Worm (Caenorhabditis elegans) whole organism, L4 larva: ENCODE data around the gene R13A5.7.

Experiments
- F26F4.8 ChIP-seq: fragments of 200-800 bp; sonication (Bioruptor generic); conservative IDR thresholded peaks from 2 replicates; pipeline ENCODE4 v1.3.6; 2022; ENCODE audit warnings: missing genetic modification characterization, missing compliant biosample characterization
- F37D6.2 ChIP-seq: sonication (generic microtip); optimal IDR thresholded peaks from 2 replicates; lab custom pipeline; 2016; ENCODE audit warnings: mild to moderate bottlenecking, missing genetic modification characterization, missing compliant biosample characterization
- R02D3.7 ChIP-seq: fragments of 150-350 bp; sonication (generic microtip); optimal IDR thresholded peaks from 3 replicates; lab custom pipeline; 2014; ENCODE audit warnings: missing biosample characterization, missing genetic modification characterization
- Y5F2A.4 ChIP-seq: fragments of 200-800 bp; sonication (Bioruptor generic); optimal IDR thresholded peaks from 2 replicates; lab custom pipeline; 2018; ENCODE audit warnings: mild to moderate bottlenecking, missing genetic modification characterization, missing compliant biosample characterization
- aha-1 ChIP-seq: fragments of 150-350 bp; peaks from one replicate; lab custom pipeline; 2014; ENCODE audit warnings: missing biosample characterization, missing genetic modification characterization
- arid-1 ChIP-seq: fragments of 200-800 bp; sonication (Bioruptor generic); conservative IDR thresholded peaks from 2 replicates; pipeline ENCODE4 v1.3.6; 2022; ENCODE audit warnings: missing genetic modification reagents, missing genetic modification characterization, missing compliant biosample characterization
- ceh-20 ChIP-seq: fragments of 200-800 bp; sonication (Bioruptor generic); IDR thresholded peaks from 2 replicates; pipeline ENCODE4 v1.3.6; 2022; ENCODE audit warnings: missing genetic modification reagents, missing genetic modification characterization, missing compliant biosample characterization
- ceh-44 ChIP-seq: fragments of 200-800 bp; sonication (Bioruptor generic); IDR thresholded peaks from 2 replicates; pipeline ENCODE4 v1.3.6; 2022; ENCODE audit warnings: missing genetic modification reagents, missing genetic modification characterization, missing compliant biosample characterization
- ceh-62 ChIP-seq: sonication (generic microtip); optimal IDR thresholded peaks from 2 replicates; lab custom pipeline; 2017; ENCODE audit warnings: missing biosample characterization, missing genetic modification characterization
- ceh-82 ChIP-seq: sonication (generic microtip); optimal IDR thresholded peaks from 2 replicates; lab custom pipeline; 2017; ENCODE audit warnings: missing biosample characterization, missing genetic modification characterization
- ces-1 ChIP-seq: fragments of 150-350 bp; sonication (generic microtip); optimal IDR thresholded peaks from 4 replicates; lab custom pipeline; 2014; ENCODE audit warnings: missing biosample characterization, missing genetic modification reagents, missing genetic modification characterization
- cey-2 ChIP-seq: sonication (generic microtip); optimal IDR thresholded peaks from 3 replicates; lab custom pipeline; 2017; ENCODE audit warnings: missing genetic modification characterization, mild to moderate bottlenecking, missing compliant biosample characterization, antibody characterized with exemption, borderline replicate concordance; ENCODE audit not compliant: insufficient read depth
- ctbp-1 ChIP-seq: fragments of 200-800 bp; sonication (Bioruptor generic); IDR thresholded peaks from 2 replicates; pipeline ENCODE4 v1.3.6; 2022; ENCODE audit warnings: missing genetic modification reagents, missing genetic modification characterization, missing compliant biosample characterization
- daf-12 ChIP-seq: fragments of 150-350 bp; optimal IDR thresholded peaks from 2 replicates; lab custom pipeline; 2014; ENCODE audit warnings: missing biosample characterization, missing genetic modification reagents, missing genetic modification characterization
- daf-16 ChIP-seq, 3 experiments: sonication (generic microtip); optimal IDR thresholded peaks; 2 replicates each; lab custom pipeline; 2016 to 2017; ENCODE audit warnings: missing genetic modification characterization in 3 of 3, missing genetic modification reagents in 3 of 3, mild to moderate bottlenecking in 2 of 3, missing compliant biosample characterization in 2 of 3, missing biosample characterization in 1 of 3, moderate library complexity in 1 of 3
- dmd-6 ChIP-seq: fragments of 200-800 bp; sonication (Bioruptor generic); IDR thresholded peaks from 2 replicates; pipeline ENCODE4 v1.3.6; 2022; ENCODE audit warnings: missing genetic modification reagents, missing genetic modification characterization, missing compliant biosample characterization
- dpl-1 ChIP-seq: fragments of 150-350 bp; optimal IDR thresholded peaks from 2 replicates; lab custom pipeline; 2014; ENCODE audit warnings: missing biosample characterization, missing genetic modification reagents, missing genetic modification characterization
- duxl-1 ChIP-seq: sonication (generic microtip); optimal IDR thresholded peaks from 2 replicates; lab custom pipeline; 2016; ENCODE audit warnings: mild to moderate bottlenecking, missing genetic modification characterization, moderate library complexity, missing compliant biosample characterization; ENCODE audit not compliant: poor library complexity
- egl-27 ChIP-seq: sonication (generic microtip); optimal IDR thresholded peaks from 3 replicates; lab custom pipeline; 2017; ENCODE audit warnings: missing biosample characterization, missing genetic modification reagents, missing genetic modification characterization
- egl-43 ChIP-seq: fragments of 200-800 bp; sonication (Bioruptor generic); IDR thresholded peaks from 2 replicates; pipeline ENCODE4 v1.3.6; 2022; ENCODE audit warnings: missing genetic modification reagents, missing genetic modification characterization, missing compliant biosample characterization
- fkh-10 ChIP-seq: fragments of 150-350 bp; optimal IDR thresholded peaks from 2 replicates; lab custom pipeline; 2014; ENCODE audit warnings: missing biosample characterization, missing genetic modification reagents, missing genetic modification characterization
- hif-1 ChIP-seq, 2 experiments: sonication (generic microtip); optimal IDR thresholded peaks; 2 replicates each; lab custom pipeline; 2016 to 2017; ENCODE audit warnings: missing compliant biosample characterization in 2 of 2, missing genetic modification characterization in 2 of 2, missing genetic modification reagents in 2 of 2, missing genotype in 2 of 2, mild to moderate bottlenecking in 1 of 2
- hlh-11 ChIP-seq: fragments of 200-800 bp; sonication (Bioruptor generic); optimal IDR thresholded peaks from 2 replicates; lab custom pipeline; 2018; ENCODE audit warnings: mild to moderate bottlenecking, missing genetic modification characterization, missing compliant biosample characterization
- hlh-30 ChIP-seq: sonication (generic microtip); optimal IDR thresholded peaks from 2 replicates; lab custom pipeline; 2017; ENCODE audit warnings: antibody characterized with exemption, mild to moderate bottlenecking, missing genetic modification characterization, missing compliant biosample characterization; ENCODE audit not compliant: insufficient read depth
- hmg-1.1 ChIP-seq: fragments of 200-800 bp; sonication (Bioruptor generic); IDR thresholded peaks from 2 replicates; pipeline ENCODE4 v1.3.6; 2022; ENCODE audit warnings: missing genetic modification reagents, missing genetic modification characterization, missing compliant biosample characterization
- lim-7 ChIP-seq: fragments of 200-800 bp; sonication (Bioruptor generic); IDR thresholded peaks from 2 replicates; pipeline ENCODE4 v1.3.6; 2022; ENCODE audit warnings: missing genetic modification characterization, missing compliant biosample characterization
- lin-1 ChIP-seq: fragments of 200-800 bp; sonication (Bioruptor generic); IDR thresholded peaks from 2 replicates; pipeline ENCODE4 v1.3.6; 2022; ENCODE audit warnings: missing genetic modification reagents, missing genetic modification characterization, missing compliant biosample characterization
- lin-13 ChIP-seq: fragments of 150-350 bp; optimal IDR thresholded peaks from 2 replicates; lab custom pipeline; 2014; ENCODE audit warnings: missing biosample characterization, missing genetic modification reagents, missing genetic modification characterization
- lin-15B ChIP-seq: fragments of 150-350 bp; sonication (generic microtip); optimal IDR thresholded peaks from 3 replicates; lab custom pipeline; 2014; ENCODE audit warnings: missing biosample characterization, missing genetic modification characterization
- lin-38 ChIP-seq: fragments of 200-800 bp; sonication (Bioruptor generic); IDR thresholded peaks from 2 replicates; pipeline ENCODE4 v1.3.6; 2022; ENCODE audit warnings: missing genetic modification reagents, missing genetic modification characterization, missing compliant biosample characterization
- lir-3 ChIP-seq: sonication (generic microtip); optimal IDR thresholded peaks from 2 replicates; lab custom pipeline; 2016; ENCODE audit warnings: mild to moderate bottlenecking, missing genetic modification characterization, missing compliant biosample characterization
- madf-5 ChIP-seq, 2 experiments: fragments of 200-800 bp; sonication (Bioruptor generic); IDR thresholded peaks; 2 replicates each; pipeline ENCODE4 v1.3.6; 2022; ENCODE audit warnings: missing compliant biosample characterization in 2 of 2, missing genetic modification characterization in 2 of 2
- mdl-1 ChIP-seq, 2 experiments: fragments of 150-350 bp in 1 of 2; sonication (generic microtip) in 1 of 2; optimal IDR thresholded peaks; 2 replicates each; lab custom pipeline; 2014 to 2017; ENCODE audit warnings: missing biosample characterization in 2 of 2, missing genetic modification characterization in 2 of 2
- mdt-29 ChIP-seq: fragments of 200-800 bp; sonication (Bioruptor generic); IDR thresholded peaks from 2 replicates; pipeline ENCODE4 v1.3.6; 2022; ENCODE audit warnings: missing genetic modification reagents, missing genetic modification characterization, missing compliant biosample characterization
- mxl-3 ChIP-seq: fragments of 200-800 bp; sonication (Bioruptor generic); optimal IDR thresholded peaks from 2 replicates; lab custom pipeline; 2018; ENCODE audit warnings: mild to moderate bottlenecking, missing genetic modification characterization, missing compliant biosample characterization
- nhr-102 ChIP-seq: sonication (generic microtip); optimal IDR thresholded peaks from 2 replicates; lab custom pipeline; 2016; ENCODE audit warnings: mild to moderate bottlenecking, missing genetic modification characterization, moderate library complexity, missing compliant biosample characterization
- nhr-11 ChIP-seq: fragments of 150-350 bp; optimal IDR thresholded peaks from 2 replicates; lab custom pipeline; 2014; ENCODE audit warnings: missing biosample characterization, missing genetic modification characterization
- nhr-25 ChIP-seq: sonication (generic microtip); optimal IDR thresholded peaks from 2 replicates; lab custom pipeline; 2017; ENCODE audit warnings: missing genetic modification characterization, mild to moderate bottlenecking, missing compliant biosample characterization, antibody characterized with exemption, moderate library complexity, borderline replicate concordance; ENCODE audit not compliant: insufficient read depth
- nhr-42 ChIP-seq: fragments of 200-800 bp; sonication (Bioruptor generic); IDR thresholded peaks from 2 replicates; pipeline ENCODE4 v1.3.6; 2022; ENCODE audit warnings: missing genetic modification characterization, missing compliant biosample characterization
- nhr-77 ChIP-seq: fragments of 150-350 bp; optimal IDR thresholded peaks from 2 replicates; lab custom pipeline; 2014; ENCODE audit warnings: missing biosample characterization, missing genetic modification characterization
- pha-4 ChIP-seq, 2 experiments: fragments of 150-350 bp in 1 of 2; fragments of 200-800 bp in 1 of 2; sonication (Bioruptor generic) in 1 of 2; IDR thresholded peaks in 1 of 2; optimal IDR thresholded peaks in 1 of 2; 2 replicates each; pipeline versions ENCODE4 v1.3.6 to Lab custom; 2014 to 2022; ENCODE audit warnings: missing genetic modification characterization in 2 of 2, missing genetic modification reagents in 2 of 2, missing biosample characterization in 1 of 2, missing compliant biosample characterization in 1 of 2
- pqm-1 ChIP-seq: sonication (generic microtip); optimal IDR thresholded peaks from 2 replicates; lab custom pipeline; 2017; ENCODE audit warnings: missing biosample characterization, missing genetic modification characterization
- rbr-2 ChIP-seq: sonication (generic microtip); optimal IDR thresholded peaks from 2 replicates; lab custom pipeline; 2016; ENCODE audit warnings: missing genotype, missing genetic modification characterization, missing compliant biosample characterization
- snpc-4 ChIP-seq: fragments of 150-350 bp; optimal IDR thresholded peaks from 2 replicates; lab custom pipeline; 2014; ENCODE audit warnings: missing biosample characterization, missing genetic modification characterization
- tag-97 ChIP-seq: fragments of 200-800 bp; sonication (Bioruptor generic); IDR thresholded peaks from 2 replicates; pipeline ENCODE4 v1.3.6; 2022; ENCODE audit warnings: missing genetic modification characterization, missing compliant biosample characterization
- unc-130 ChIP-seq: sonication (generic microtip); optimal IDR thresholded peaks from 2 replicates; lab custom pipeline; 2016; ENCODE audit warnings: missing genetic modification reagents, missing genetic modification characterization, missing compliant biosample characterization
- unc-62 ChIP-seq, 3 experiments: fragments of 150-350 bp in 1 of 3; sonication (generic microtip); optimal IDR thresholded peaks in 2 of 3; peaks in 1 of 3; 1 replicate in 1 of 3; 2 replicates in 2 of 3; lab custom pipeline; 2014 to 2017; ENCODE audit warnings: missing biosample characterization in 3 of 3, missing genetic modification characterization in 3 of 3, missing genetic modification reagents in 3 of 3, missing genotype in 1 of 3
- vab-7 ChIP-seq: fragments of 200-800 bp; sonication (Bioruptor generic); IDR thresholded peaks from 2 replicates; pipeline ENCODE4 v1.3.6; 2022; ENCODE audit warnings: missing genetic modification reagents, missing genetic modification characterization, missing compliant biosample characterization

Gene R13A5.7

DNA sequence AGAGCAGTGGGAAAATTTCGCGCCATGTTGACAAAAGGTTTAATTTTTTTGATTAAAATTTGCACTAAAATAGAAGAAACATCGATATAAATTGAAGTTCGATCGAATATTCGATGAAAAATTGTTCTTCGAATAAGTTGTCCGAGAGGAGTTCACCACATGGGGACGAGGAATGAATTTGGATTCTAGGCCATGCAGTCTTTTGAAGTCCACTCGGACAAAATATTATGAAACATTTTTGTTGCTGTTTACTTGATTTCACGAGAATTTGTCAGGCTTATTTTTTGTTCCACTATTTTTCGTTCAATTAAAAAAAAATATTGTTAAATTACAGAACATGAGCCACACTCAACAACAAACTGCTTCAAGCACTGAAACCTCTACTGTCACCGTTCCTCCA is 49.3 kb downstream of the R13A5.7 start, which contains the start of the genes cux-7 and C07H6.2:
cux-7 (minus strand) TSS at position 174 of the 400 bp plus-strand sequence.
C07H6.2 (plus strand) TSS at position 338 of the 400 bp plus-strand sequence.
- peak; percentile 54 for TF ChIP-seq lir-3 (tag; lab: Kevin White, UChicago)
- peak; percentile 42 for TF ChIP-seq nhr-25 (tag; lab: Kevin White, UChicago)
- peak; percentile 93 for TF ChIP-seq ceh-44 (GFP tag; lab: Robert Waterston, UW)
- peak; percentile 82 for TF ChIP-seq hlh-11
- TF ChIP-seq nhr-11 (tag; lab: Kevin White, UChicago), result peak; percentile 75
- TF ChIP-seq egl-43 (GFP tag; lab: Robert Waterston, UW), result no peak
- peak; percentile 90 for TF ChIP-seq rbr-2 (tag; lab: Kevin White, UChicago)
- peak; percentile 5 for TF ChIP-seq ces-1 (GFP tag; lab: Kevin White, UChicago)
- TF ChIP-seq vab-7, result 0 out of 2 replicates have a peak, but pooled peaks have one; percentile 50
- TF ChIP-seq Y5F2A.4 (GFP tag; lab: Kevin White, UChicago), result no peak
- no peak for TF ChIP-seq ceh-62 (tag; lab: Kevin White, UChicago)
- no peak for TF ChIP-seq R02D3.7 (tag; lab: Kevin White, UChicago)
- TF ChIP-seq pha-4 (GFP tag; IDR thresholded peaks at IDR 0.05; lab: Robert Waterston, UW), result no peak; the same call in 1 of the 2 replicates
- peak; percentile 30 for TF ChIP-seq pha-4 (tag; optimal IDR thresholded peaks at IDR 0.05; lab: Kevin White, UChicago)
- TF ChIP-seq daf-16 (GFP tag; optimal IDR thresholded peaks at IDR 0.05; lab: Kevin White, UChicago), result peak; percentile 68 to 88
- peak; percentile 90 for TF ChIP-seq daf-16 (tag; optimal IDR thresholded peaks at IDR 0.05; lab: Kevin White, UChicago)
- no peak for TF ChIP-seq egl-27 (tag; lab: Kevin White, UChicago)
- TF ChIP-seq F26F4.8 (GFP tag; lab: Robert Waterston, UW), result no peak
- TF ChIP-seq ctbp-1 (GFP tag; lab: Robert Waterston, UW), result peak; percentile 56; the same call in 1 of the 2 replicates
- peak in 1 of 2 experiments; percentile 96 for TF ChIP-seq hif-1 (tag; optimal IDR thresholded peaks at IDR 0.05; lab: Kevin White, UChicago)
- peak; percentile 68 for TF ChIP-seq nhr-77 (tag; lab: Kevin White, UChicago)
- peak; percentile 42 for TF ChIP-seq fkh-10
- 0 out of 2 replicates have a peak, but pooled peaks have one; percentile 40 for TF ChIP-seq lin-1 (GFP tag; lab: Robert Waterston, UW)
- no peak for TF ChIP-seq lim-7 (GFP tag; lab: Robert Waterston, UW)
- TF ChIP-seq hmg-1.1 (GFP tag; lab: Robert Waterston, UW), result peak; percentile 79
- TF ChIP-seq mxl-3 (GFP tag; lab: Kevin White, UChicago), result peak; percentile 66
- peak in 1 of 2 experiments; percentile 19 for TF ChIP-seq mdl-1 (tag; optimal IDR thresholded peaks at IDR 0.05; lab: Kevin White, UChicago)
- TF ChIP-seq arid-1 (GFP tag; lab: Robert Waterston, UW), result peak; percentile 88
- peak; percentile 77; the same call in 1 of the 2 replicates for TF ChIP-seq mdt-29 (GFP tag; lab: Robert Waterston, UW)
- TF ChIP-seq unc-130, result peak; percentile 98
- no peak for TF ChIP-seq pqm-1
- no peak for TF ChIP-seq cey-2 (tag; lab: Kevin White, UChicago)
- TF ChIP-seq lin-13 (GFP tag; lab: Kevin White, UChicago), result peak; percentile 85
- TF ChIP-seq hlh-30 (tag; lab: Kevin White, UChicago), result no peak
- peak; percentile 92 for TF ChIP-seq dpl-1
- TF ChIP-seq ceh-82 (tag; lab: Kevin White, UChicago), result no peak
- TF ChIP-seq ceh-20 (GFP tag; lab: Robert Waterston, UW), result peak; percentile 82
- 0 out of 4 replicates have a peak, but pooled peaks of 1 of the 2 experiments have one; percentile 50 for TF ChIP-seq madf-5 (GFP tag; IDR thresholded peaks at IDR 0.05; lab: Robert Waterston, UW)
- peak; percentile 97 for TF ChIP-seq duxl-1 (tag; lab: Kevin White, UChicago)
- TF ChIP-seq tag-97 (GFP tag; lab: Robert Waterston, UW), result peak; percentile 99
- TF ChIP-seq nhr-102 (tag; lab: Kevin White, UChicago), result peak; percentile 88
- TF ChIP-seq nhr-42 (GFP tag; lab: Robert Waterston, UW), result 0 out of 2 replicates have a peak, but pooled peaks have one; percentile 44
- TF ChIP-seq dmd-6 (GFP tag; lab: Robert Waterston, UW), result peak; percentile 95
- peak in 1 of 2 experiments; percentile 97 for TF ChIP-seq unc-62 (GFP tag; optimal IDR thresholded peaks at IDR 0.05 in 1 of 2; lab: Kevin White, UChicago)
- no peak for TF ChIP-seq unc-62 (tag; optimal IDR thresholded peaks at IDR 0.05; lab: Kevin White, UChicago)
- peak; percentile 85 for TF ChIP-seq F37D6.2
- no peak for TF ChIP-seq snpc-4 (tag; lab: Kevin White, UChicago)
- TF ChIP-seq lin-15B (tag; lab: Kevin White, UChicago), result peak; percentile 72
- peak; percentile 85 for TF ChIP-seq lin-38 (GFP tag; lab: Robert Waterston, UW)
- peak; percentile 97 for TF ChIP-seq aha-1 (tag; lab: Kevin White, UChicago)
- TF ChIP-seq daf-12 (tag; lab: Kevin White, UChicago), result no peak
